Worm (Caenorhabditis elegans): ENCODE results near the gene ostf-4.

DNA sequence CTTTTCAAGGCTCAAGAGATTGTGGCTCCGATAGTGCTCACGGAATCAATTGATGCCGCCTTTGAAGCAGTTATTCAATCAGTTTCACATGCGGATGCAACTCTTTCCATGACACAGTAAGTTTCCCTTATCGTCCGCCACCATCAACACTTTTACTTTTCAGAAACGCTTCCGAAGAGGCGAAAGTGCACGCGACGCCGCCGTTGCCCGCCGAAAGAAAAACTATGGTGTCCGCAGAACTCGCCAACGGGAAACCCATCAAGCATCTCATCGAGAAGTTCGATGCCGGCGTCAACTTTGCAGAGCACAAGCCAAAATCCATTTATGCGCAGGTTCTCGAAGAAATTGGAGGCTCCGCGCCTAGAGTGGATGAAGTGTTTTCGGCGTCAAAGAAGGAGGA lies 35.1 kb upstream of the ostf-4 start:
- no peak for TF ChIP-seq hrde-1 (tag; optimal IDR thresholded peaks at IDR 0.05; ENCODE audit: borderline replicate concordance)
- TF ChIP-seq unc-62 (GFP tag; optimal IDR thresholded peaks at IDR 0.05): no peak

Data from whole organism, young adult.